Fruit fly (Drosophila melanogaster): ENCODE data around the gene tkv.

dm6 chr2L:5297289-5297960 is 26.2 kb upstream of the tkv start:
- TF ChIP-seq OdsH (GFP tag; optimal IDR thresholded peaks at IDR 0.05) (peak; percentile 59), lola (GFP tag; optimal IDR thresholded peaks at IDR 0.05) (no peak), Hr78 (GFP tag; optimal IDR thresholded peaks at IDR 0.05) (no peak), psq (GFP tag; optimal IDR thresholded peaks at IDR 0.05) (peak; percentile 41), h (GFP tag; optimal IDR thresholded peaks at IDR 0.05) (peak; percentile 79), fru (GFP tag; optimal IDR thresholded peaks at IDR 0.05) (peak; percentile 82), GATAd (GFP tag; optimal IDR thresholded peaks at IDR 0.05) (no peak)
